Worm (Caenorhabditis elegans): ENCODE data around the gene F37C4.5.

- TF ChIP-seq spr-3 (GFP tag; optimal IDR thresholded peaks at IDR 0.05) (no peak), pqm-1 (tag; optimal IDR thresholded peaks at IDR 0.05) (no peak), egl-27 (tag; optimal IDR thresholded peaks at IDR 0.05) (no peak), F10B5.3 (tag; optimal IDR thresholded peaks at IDR 0.05) (no peak), unc-130 (GFP tag; optimal IDR thresholded peaks at IDR 0.05) (no peak), hlh-30 (tag; optimal IDR thresholded peaks at IDR 0.05; ENCODE audit: insufficient read depth) (no peak), tra-1 (GFP tag; IDR thresholded peaks at IDR 0.05) (no peak), cey-2 (tag; optimal IDR thresholded peaks at IDR 0.05; ENCODE audit: borderline replicate concordance, insufficient read depth) (no peak), lin-39 (tag; optimal IDR thresholded peaks at IDR 0.05) (no peak), ceh-82 (tag; optimal IDR thresholded peaks at IDR 0.05) (no peak), nhr-28 (tag; optimal IDR thresholded peaks at IDR 0.05) (no peak), snpc-1.2 (GFP tag; IDR thresholded peaks at IDR 0.05) (no peak)
Observed at ce11 chrIV:3844004-3844403, 29.6 kb downstream of the F37C4.5 start.

All from whole organism, L4 larva.